Worm (Caenorhabditis elegans): ENCODE data around the gene hrpa-1.

DNA sequence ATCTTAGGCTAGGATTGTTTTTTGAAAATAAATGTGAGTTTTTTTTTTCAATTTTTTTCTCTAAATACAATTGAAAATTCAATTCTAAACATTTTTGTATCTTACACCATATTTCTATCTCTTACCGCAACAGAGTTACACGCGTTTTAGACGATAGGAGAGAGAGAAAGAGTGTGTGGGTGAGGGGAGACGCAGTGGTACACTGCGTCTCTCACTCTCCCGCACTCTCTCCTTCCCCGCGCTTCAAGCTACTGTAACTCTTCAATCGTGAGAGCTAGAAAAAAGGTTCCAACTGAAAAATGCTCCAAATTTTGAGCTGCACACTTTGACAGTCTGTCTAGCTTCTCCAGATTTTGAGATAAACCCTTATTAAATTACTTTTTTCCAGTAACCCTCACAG lies 25.1 kb upstream of the hrpa-1 start:
- no peak for TF ChIP-seq ztf-11 (tag; optimal IDR thresholded peaks at IDR 0.05)
- no peak for TF ChIP-seq nhr-67 (tag; optimal IDR thresholded peaks at IDR 0.05)
- no peak for TF ChIP-seq pha-4 (tag; optimal IDR thresholded peaks at IDR 0.05)
- no peak for TF ChIP-seq lin-15B (tag; optimal IDR thresholded peaks at IDR 0.05)
- no peak for TF ChIP-seq nhr-77 (tag; optimal IDR thresholded peaks at IDR 0.05)
- no peak for TF ChIP-seq egl-27 (tag; optimal IDR thresholded peaks at IDR 0.05)
- TF ChIP-seq nhr-237 (tag; optimal IDR thresholded peaks at IDR 0.05) = no peak
- no peak for TF ChIP-seq aly-2 (tag; optimal IDR thresholded peaks at IDR 0.05)

Data from whole organism, L3 larva.